Fruit fly (Drosophila melanogaster) Kc167 (cell line): ENCODE measurements around the gene Cda4.

ENCODE experiments used
- Myc ChIP-seq: fragments of >200 bp; optimal IDR thresholded peaks from 2 replicates; lab custom pipeline; 2017; ENCODE audit warnings: missing external identifiers
- Sin3A ChIP-seq: fragments of >200 bp; optimal IDR thresholded peaks from 2 replicates; lab custom pipeline; 2018; ENCODE audit warnings: missing external identifiers
- h ChIP-seq: fragments of >200 bp; optimal IDR thresholded peaks from 3 replicates; lab custom pipeline; 2018; ENCODE audit warnings: missing external identifiers
- insv ChIP-seq: fragments of >200 bp; optimal IDR thresholded peaks from 3 replicates; lab custom pipeline; 2018; ENCODE audit warnings: missing external identifiers
- psq ChIP-seq: fragments of >200 bp; optimal IDR thresholded peaks from 2 replicates; lab custom pipeline; 2017; ENCODE audit warnings: missing external identifiers
- ttk ChIP-seq: sonication (Bioruptor generic); optimal IDR thresholded peaks from 2 replicates; lab custom pipeline; 2017; ENCODE audit warnings: missing external identifiers

dm6 chrX:22546797-22547196 lies 85.7 kb downstream of the Cda4 start, which contains the start of gene CG17601:
- TF ChIP-seq Myc (lab: Kevin White, UChicago): no peak
- TF ChIP-seq ttk (lab: Kevin White, UChicago): no peak
- TF ChIP-seq h (lab: Kevin White, UChicago): no peak
- no peak for TF ChIP-seq psq (lab: Kevin White, UChicago)
- TF ChIP-seq Sin3A (lab: Kevin White, UChicago): no peak
- no peak for TF ChIP-seq insv
